Worm (Caenorhabditis elegans) whole organism, early embryonic: Measurements from ENCODE around the gene sru-30.

Experiments
- ama-1 ChIP-seq: fragments of 150-350 bp; optimal IDR thresholded peaks from 2 replicates; lab custom pipeline; 2014
- ceh-13 ChIP-seq: fragments of 200-800 bp; sonication (Bioruptor generic); optimal IDR thresholded peaks from 2 replicates; lab custom pipeline; 2018; ENCODE audit warnings: mild to moderate bottlenecking, missing genetic modification characterization, missing compliant biosample characterization
- ceh-36 ChIP-seq: sonication (generic microtip); optimal IDR thresholded peaks from 2 replicates; lab custom pipeline; 2016; ENCODE audit warnings: missing genetic modification characterization, inconsistent platforms, missing compliant biosample characterization
- ets-7 ChIP-seq: sonication (generic microtip); optimal IDR thresholded peaks from 2 replicates; lab custom pipeline; 2016; ENCODE audit warnings: missing genotype, missing genetic modification characterization, missing compliant biosample characterization
- hmbx-1 ChIP-seq: sonication (generic microtip); optimal IDR thresholded peaks from 2 replicates; lab custom pipeline; 2016; ENCODE audit warnings: mild to moderate bottlenecking, missing genetic modification characterization, missing compliant biosample characterization
- hmg-4 ChIP-seq: fragments of 200-800 bp; sonication (Bioruptor generic); optimal IDR thresholded peaks from 2 replicates; lab custom pipeline; 2018; ENCODE audit warnings: mild to moderate bottlenecking, missing genetic modification characterization, missing compliant biosample characterization
- pes-1 ChIP-seq: fragments of 200-800 bp; sonication (Bioruptor generic); IDR thresholded peaks from 2 replicates; pipeline ENCODE4 v1.3.6; 2022; ENCODE audit warnings: missing genetic modification reagents, missing genetic modification characterization, missing compliant biosample characterization

DNA sequence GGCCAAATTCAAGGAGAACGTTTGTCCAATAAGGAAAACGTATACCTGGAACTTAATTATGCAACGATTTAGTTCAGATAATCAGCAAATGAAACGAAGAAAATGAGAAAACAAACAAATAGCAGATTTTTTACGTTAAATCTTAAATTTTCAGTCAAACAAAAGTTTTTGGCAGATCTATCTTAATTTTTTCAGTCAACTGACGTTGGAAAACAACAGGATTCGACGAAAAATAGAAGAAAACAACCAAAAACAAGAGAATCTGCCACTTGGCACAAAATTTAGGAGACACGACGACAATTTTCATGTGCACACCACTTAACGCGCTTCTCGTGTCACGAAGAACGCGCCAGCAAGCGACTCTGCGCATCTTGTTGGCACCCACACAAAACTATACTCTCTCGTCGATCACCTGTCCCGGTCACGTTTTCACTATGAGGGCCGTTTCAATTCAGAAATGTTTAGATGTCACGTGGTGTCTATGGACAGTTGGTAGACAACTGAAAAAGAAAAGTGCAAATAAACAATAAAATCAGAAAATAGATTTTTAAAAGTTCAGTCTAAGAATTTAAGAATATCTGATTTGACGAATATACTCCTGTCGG lies 23.9 kb upstream of the sru-30 start, which contains the start of gene ztf-7:
- TF ChIP-seq ama-1 (lab: Kevin White, UChicago), result no peak
- no peak for TF ChIP-seq ets-7 (tag; lab: Kevin White, UChicago)
- TF ChIP-seq hmg-4 (GFP tag; lab: Kevin White, UChicago), result no peak
- TF ChIP-seq hmbx-1 (tag; lab: Kevin White, UChicago), result no peak
- no peak for TF ChIP-seq ceh-13 (GFP tag; lab: Kevin White, UChicago)
- no peak for TF ChIP-seq pes-1 (GFP tag; lab: Robert Waterston, UW)
- no peak for TF ChIP-seq ceh-36 (tag; lab: Kevin White, UChicago)
